Fruit fly (Drosophila melanogaster) whole organism, embryonic: ENCODE results near the gene CG13250.

Experiments used
- CG10321 ChIP-seq: fragments of 200-800 bp; sonication (Bioruptor generic); IDR thresholded peaks from 2 replicates; pipeline ENCODE4 v1.3.6; 2022; ENCODE audit warnings: missing biosample characterization, missing genetic modification characterization
- CG10979 ChIP-seq: fragments of 200-800 bp; sonication (Bioruptor generic); optimal IDR thresholded peaks from 2 replicates; lab custom pipeline; 2018; ENCODE audit warnings: missing biosample characterization, mild to moderate bottlenecking, missing genetic modification characterization, moderate library complexity
- CG11398 ChIP-seq: fragments of 200-800 bp; sonication (Bioruptor generic); optimal IDR thresholded peaks from 2 replicates; lab custom pipeline; 2016; ENCODE audit warnings: missing biosample characterization, missing genetic modification characterization
- CG12104 ChIP-seq: fragments of 200-800 bp; sonication (Bioruptor generic); optimal IDR thresholded peaks from 3 replicates; lab custom pipeline; 2016; ENCODE audit warnings: missing biosample characterization, missing genetic modification characterization
- CG12219 ChIP-seq: fragments of 200-800 bp; sonication (Bioruptor generic); optimal IDR thresholded peaks from 3 replicates; lab custom pipeline; 2018; ENCODE audit warnings: missing biosample characterization, mild to moderate bottlenecking, missing genetic modification characterization
- CG1529 ChIP-seq: fragments of 200-800 bp; sonication (Bioruptor generic); optimal IDR thresholded peaks from 3 replicates; lab custom pipeline; 2018; ENCODE audit warnings: missing biosample characterization, missing genetic modification characterization
- CG15479 ChIP-seq: fragments of 200-800 bp; sonication (Bioruptor generic); optimal IDR thresholded peaks from 3 replicates; lab custom pipeline; 2019; ENCODE audit warnings: missing biosample characterization, mild to moderate bottlenecking, missing genetic modification characterization, moderate library complexity
- CG17186 ChIP-seq: fragments of 200-800 bp; sonication (Bioruptor generic); optimal IDR thresholded peaks from 3 replicates; lab custom pipeline; 2017; ENCODE audit warnings: missing biosample characterization, missing genetic modification reagents, missing genetic modification characterization
- CG17829 ChIP-seq: fragments of 200-800 bp; optimal IDR thresholded peaks from 2 replicates; lab custom pipeline; 2019; ENCODE audit warnings: missing biosample characterization, mild to moderate bottlenecking, missing genetic modification characterization, moderate library complexity
- CG2129 ChIP-seq: fragments of 200-800 bp; sonication (Bioruptor generic); IDR thresholded peaks from 2 replicates; pipeline ENCODE4 v1.3.6; 2022; ENCODE audit warnings: missing biosample characterization, missing genetic modification characterization; ENCODE audit not compliant: partially characterized antibody
- CG2678 ChIP-seq: fragments of 200-800 bp; sonication (Bioruptor generic); optimal IDR thresholded peaks from 3 replicates; lab custom pipeline; 2019; ENCODE audit warnings: missing biosample characterization, mild to moderate bottlenecking, missing genetic modification characterization, moderate library complexity
- CG3281 ChIP-seq: fragments of 200-800 bp; sonication (Bioruptor generic); optimal IDR thresholded peaks from 3 replicates; lab custom pipeline; 2017; ENCODE audit warnings: missing biosample characterization, mild to moderate bottlenecking, missing genetic modification characterization
- CG33557 ChIP-seq: fragments of 200-800 bp; sonication (Bioruptor generic); optimal IDR thresholded peaks from 2 replicates; lab custom pipeline; 2019; ENCODE audit warnings: missing biosample characterization, mild to moderate bottlenecking, missing genetic modification characterization, moderate library complexity
- CG3838 ChIP-seq: fragments of 200-800 bp; sonication (Bioruptor generic); optimal IDR thresholded peaks from 3 replicates; lab custom pipeline; 2016; ENCODE audit warnings: missing biosample characterization, missing genetic modification characterization
- CG4854 ChIP-seq: fragments of 200-800 bp; sonication (Bioruptor generic); optimal IDR thresholded peaks from 2 replicates; lab custom pipeline; 2016; ENCODE audit warnings: missing biosample characterization, missing genetic modification characterization, inconsistent platforms
- CG8281 ChIP-seq: fragments of 200-800 bp; sonication (Bioruptor generic); optimal IDR thresholded peaks from 2 replicates; lab custom pipeline; 2018; ENCODE audit warnings: missing biosample characterization, mild to moderate bottlenecking, missing genetic modification characterization, moderate library complexity
- CG8944 ChIP-seq: fragments of 200-800 bp; sonication (Bioruptor generic); optimal IDR thresholded peaks from 3 replicates; lab custom pipeline; 2016; ENCODE audit warnings: missing biosample characterization, missing genetic modification characterization
- CG9797 ChIP-seq: fragments of 200-800 bp; sonication (Bioruptor generic); optimal IDR thresholded peaks from 3 replicates; lab custom pipeline; 2018; ENCODE audit warnings: missing biosample characterization, mild to moderate bottlenecking, missing genetic modification characterization
- CTCF ChIP-seq: fragments of 200-800 bp; sonication (Bioruptor generic); optimal IDR thresholded peaks from 2 replicates; lab custom pipeline; 2017; ENCODE audit warnings: missing biosample characterization, mild to moderate bottlenecking, missing genetic modification characterization, moderate library complexity
- D19A ChIP-seq: fragments of 200-800 bp; optimal IDR thresholded peaks from 3 replicates; lab custom pipeline; 2019; ENCODE audit warnings: missing biosample characterization, mild to moderate bottlenecking, missing genetic modification characterization, moderate library complexity
- Dp ChIP-seq: fragments of 200-800 bp; sonication (Bioruptor generic); optimal IDR thresholded peaks from 2 replicates; lab custom pipeline; 2018; ENCODE audit warnings: missing biosample characterization, mild to moderate bottlenecking, missing genetic modification characterization, moderate library complexity
- Dref ChIP-seq: fragments of 200-800 bp; sonication (Bioruptor generic); IDR thresholded peaks from 2 replicates; pipeline ENCODE4 v1.3.6; 2022; ENCODE audit warnings: missing biosample characterization, missing genetic modification characterization
- ERR ChIP-seq: fragments of 200-800 bp; sonication (Bioruptor generic); optimal IDR thresholded peaks from 2 replicates; lab custom pipeline; 2016; ENCODE audit warnings: missing biosample characterization, missing genetic modification characterization
- Hr39 ChIP-seq: fragments of >200 bp; optimal IDR thresholded peaks from 2 replicates; lab custom pipeline; 2017
- Kr ChIP-seq: fragments of 200-800 bp; sonication (Bioruptor generic); optimal IDR thresholded peaks from 2 replicates; lab custom pipeline; 2017; ENCODE audit warnings: missing biosample characterization, mild to moderate bottlenecking, missing genetic modification characterization
- Opbp ChIP-seq: fragments of 200-800 bp; sonication (Bioruptor generic); IDR thresholded peaks from 3 replicates; pipeline ENCODE4 v1.3.6; 2022; ENCODE audit warnings: missing biosample characterization, missing genetic modification characterization; ENCODE audit not compliant: partially characterized antibody
- Scr ChIP-seq: fragments of 200-800 bp; sonication (Bioruptor generic); IDR thresholded peaks from 2 replicates; pipeline ENCODE4 v1.3.6; 2022; ENCODE audit warnings: missing biosample characterization, missing genetic modification characterization; ENCODE audit not compliant: partially characterized antibody
- Sry-β ChIP-seq: fragments of 200-800 bp; sonication (Bioruptor generic); optimal IDR thresholded peaks from 2 replicates; lab custom pipeline; 2018; ENCODE audit warnings: missing biosample characterization, mild to moderate bottlenecking, missing genetic modification characterization, moderate library complexity
- YL-1 ChIP-seq: fragments of 200-800 bp; sonication (Bioruptor generic); optimal IDR thresholded peaks from 3 replicates; lab custom pipeline; 2017; ENCODE audit warnings: missing biosample characterization, mild to moderate bottlenecking, missing genetic modification characterization
- al ChIP-seq: fragments of 200-800 bp; sonication (Bioruptor generic); IDR thresholded peaks from 2 replicates; pipeline ENCODE4 v1.3.6; 2022; ENCODE audit warnings: missing biosample characterization, missing genetic modification characterization
- az2 ChIP-seq: fragments of 200-800 bp; sonication (Bioruptor generic); optimal IDR thresholded peaks from 3 replicates; lab custom pipeline; 2016; ENCODE audit warnings: missing biosample characterization, missing genetic modification characterization
- btn ChIP-seq: fragments of 200-800 bp; sonication (Bioruptor generic); optimal IDR thresholded peaks from 2 replicates; lab custom pipeline; 2016; ENCODE audit warnings: missing biosample characterization, missing genetic modification characterization
- cato ChIP-seq: fragments of 200-800 bp; sonication (Bioruptor generic); optimal IDR thresholded peaks from 2 replicates; lab custom pipeline; 2016; ENCODE audit warnings: missing biosample characterization, missing genetic modification characterization, borderline replicate concordance
- croc ChIP-seq: fragments of 200-800 bp; sonication (Bioruptor generic); conservative IDR thresholded peaks from 3 replicates; pipeline ENCODE4 v1.3.6; 2022; ENCODE audit warnings: missing biosample characterization, missing genetic modification characterization
- dati ChIP-seq: fragments of 200-800 bp; sonication (Bioruptor generic); IDR thresholded peaks from 2 replicates; pipeline ENCODE4 v1.3.6; 2022; ENCODE audit warnings: missing biosample characterization, missing genetic modification characterization
- dmrt99B ChIP-seq: fragments of 200-800 bp; sonication (Bioruptor generic); optimal IDR thresholded peaks from 2 replicates; lab custom pipeline; 2018; ENCODE audit warnings: missing biosample characterization, mild to moderate bottlenecking, missing genetic modification characterization, moderate library complexity
- fru ChIP-seq: fragments of >200 bp; optimal IDR thresholded peaks from 2 replicates; lab custom pipeline; 2017
- gfzf ChIP-seq: fragments of 200-800 bp; sonication (Bioruptor generic); optimal IDR thresholded peaks from 2 replicates; lab custom pipeline; 2016; ENCODE audit warnings: missing biosample characterization, mild to moderate bottlenecking, missing genetic modification characterization, moderate library complexity
- ind ChIP-seq: fragments of 200-800 bp; sonication (Bioruptor generic); optimal IDR thresholded peaks from 3 replicates; lab custom pipeline; 2016; ENCODE audit warnings: missing biosample characterization, missing genetic modification characterization
- mam ChIP-seq: fragments of 200-800 bp; sonication (Bioruptor generic); optimal IDR thresholded peaks from 3 replicates; lab custom pipeline; 2016; ENCODE audit warnings: missing biosample characterization, missing genetic modification characterization
- nmo ChIP-seq: fragments of 200-800 bp; sonication (Bioruptor generic); optimal IDR thresholded peaks from 2 replicates; lab custom pipeline; 2018; ENCODE audit warnings: missing biosample characterization, mild to moderate bottlenecking, missing genetic modification characterization, moderate library complexity
- nom ChIP-seq: fragments of 200-800 bp; sonication (Bioruptor generic); optimal IDR thresholded peaks from 2 replicates; lab custom pipeline; 2017; ENCODE audit warnings: missing biosample characterization, missing genetic modification characterization, mild to moderate bottlenecking, moderate library complexity, missing genetic modification reagents
- onecut ChIP-seq: fragments of 200-800 bp; sonication (Bioruptor generic); IDR thresholded peaks from 2 replicates; pipeline ENCODE4 v1.3.6; 2022; ENCODE audit warnings: missing biosample characterization, missing genetic modification characterization
- otp ChIP-seq: fragments of 200-800 bp; sonication (Bioruptor generic); IDR thresholded peaks from 3 replicates; pipeline ENCODE4, ENCODE4 v1.3.6; 2022; ENCODE audit warnings: missing biosample characterization, missing genetic modification characterization
- p53 ChIP-seq: fragments of 200-800 bp; sonication (Bioruptor generic); optimal IDR thresholded peaks from 2 replicates; lab custom pipeline; 2016; ENCODE audit warnings: missing biosample characterization, missing genetic modification characterization
- phol ChIP-seq: fragments of 200-800 bp; sonication (Bioruptor generic); optimal IDR thresholded peaks from 3 replicates; lab custom pipeline; 2018; ENCODE audit warnings: missing biosample characterization, mild to moderate bottlenecking, missing genetic modification characterization, moderate library complexity
- schlank ChIP-seq: fragments of 200-800 bp; sonication (Bioruptor generic); optimal IDR thresholded peaks from 2 replicates; lab custom pipeline; 2018; ENCODE audit warnings: missing biosample characterization, mild to moderate bottlenecking, missing genetic modification characterization
- shn ChIP-seq: fragments of 200-800 bp; sonication (Bioruptor generic); optimal IDR thresholded peaks from 3 replicates; lab custom pipeline; 2016; ENCODE audit warnings: missing biosample characterization, missing genetic modification characterization
- sug ChIP-seq: fragments of 200-800 bp; optimal IDR thresholded peaks from 2 replicates; lab custom pipeline; 2019; ENCODE audit warnings: missing biosample characterization, mild to moderate bottlenecking, missing genetic modification characterization, moderate library complexity
- tin ChIP-seq: fragments of 200-800 bp; sonication (Bioruptor generic); optimal IDR thresholded peaks from 3 replicates; lab custom pipeline; 2016; ENCODE audit warnings: missing biosample characterization, missing genetic modification characterization
- toy ChIP-seq: fragments of 200-800 bp; sonication (Bioruptor generic); IDR thresholded peaks from 2 replicates; pipeline ENCODE4 v1.3.6; 2022; ENCODE audit warnings: missing biosample characterization, missing genetic modification characterization

The CG13250 gene

DNA sequence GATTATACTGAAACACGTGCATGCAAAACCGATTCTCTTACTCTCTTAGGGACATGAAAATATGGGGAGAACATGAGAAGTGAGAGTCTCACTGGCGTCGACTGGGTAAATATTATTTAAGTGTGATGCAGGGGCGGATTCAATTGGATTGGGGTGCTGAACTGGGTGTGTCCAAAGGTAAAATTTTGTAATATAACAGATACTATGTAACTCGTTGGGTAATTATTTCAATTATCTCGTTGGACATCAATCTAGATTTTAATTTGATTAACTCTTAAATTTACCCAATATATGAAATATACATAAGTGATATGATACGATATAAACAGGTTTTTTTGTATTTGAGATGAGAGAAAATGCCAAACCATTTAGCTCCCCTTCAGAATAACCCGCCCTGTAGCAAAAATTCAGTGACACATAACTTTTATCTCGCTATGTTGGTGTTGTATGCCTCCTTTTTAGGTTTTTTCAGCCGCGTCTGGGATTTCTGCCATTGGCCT is 25.3 kb upstream of the CG13250 start (continued):
- TF ChIP-seq shn (GFP tag; lab: Kevin White, UChicago) (peak; percentile 86), Dref (GFP tag; lab: Robert Waterston, UW) (no peak), CTCF (GFP tag; lab: Kevin White, UChicago) (peak; percentile 34), CG8281 (peak; percentile 76), fru (no peak), croc (peak; percentile 84), phol (tag; lab: Kevin White, UChicago) (peak; percentile 87), onecut (GFP tag; lab: Robert Waterston, UW) (peak; percentile 71), Hr39 (no peak), Opbp (GFP tag; lab: Robert Waterston, UW) (peak; percentile 69; the same call in 2 of the 3 replicates), tin (GFP tag; lab: Kevin White, UChicago) (peak; percentile 95), CG2678 (peak; percentile 98), p53 (GFP tag; lab: Kevin White, UChicago) (peak; percentile 80), CG10321 (GFP tag; lab: Robert Waterston, UW) (peak; percentile 57; the same call in 1 of the 2 replicates), CG17186 (GFP tag; lab: Kevin White, UChicago) (peak; percentile 38), ERR (peak; percentile 90), CG12104 (GFP tag; lab: Kevin White, UChicago) (peak; percentile 92), btn (peak; percentile 21), otp (peak; percentile 85; the same call in 2 of the 3 replicates), gfzf (GFP tag; lab: Kevin White, UChicago) (no peak), CG1529 (peak; percentile 75), D19A (tag; lab: Kevin White, UChicago) (peak; percentile 85), CG10979 (tag; lab: Kevin White, UChicago) (peak; percentile 88), Sry-β (peak; percentile 15), CG9797 (GFP tag; lab: Kevin White, UChicago) (peak; percentile 2), dmrt99B (tag; lab: Kevin White, UChicago) (peak; percentile 93), az2 (GFP tag; lab: Kevin White, UChicago) (peak; percentile 91), dati (peak; percentile 34; the same call in 1 of the 2 replicates), Kr (GFP tag; lab: Kevin White, UChicago) (no peak), cato (GFP tag; lab: Kevin White, UChicago) (peak; percentile 79), al (GFP tag; lab: Robert Waterston, UW) (peak; percentile 95), sug (tag; lab: Kevin White, UChicago) (peak; percentile 92), YL-1 (GFP tag; lab: Kevin White, UChicago) (peak; percentile 63), CG4854 (GFP tag; lab: Kevin White, UChicago) (peak; percentile 86), CG3838 (GFP tag; lab: Kevin White, UChicago) (peak; percentile 72), Dp (GFP tag; lab: Kevin White, UChicago) (no peak), CG8944 (GFP tag; lab: Kevin White, UChicago) (peak; percentile 88), CG15479 (GFP tag; lab: Kevin White, UChicago) (no peak), CG17829 (tag; lab: Kevin White, UChicago) (peak; percentile 90), nmo (peak; percentile 94), mam (GFP tag; lab: Kevin White, UChicago) (peak; percentile 97), CG3281 (GFP tag; lab: Kevin White, UChicago) (peak; percentile 97), ind (GFP tag; lab: Kevin White, UChicago) (peak; percentile 96), CG33557 (GFP tag; lab: Kevin White, UChicago) (peak; percentile 79), Scr (GFP tag; lab: Robert Waterston, UW) (peak; percentile 52), CG12219 (GFP tag; lab: Kevin White, UChicago) (peak; percentile 83), nom (GFP tag; lab: Kevin White, UChicago) (peak; percentile 85), CG2129 (no peak), CG11398 (GFP tag; lab: Kevin White, UChicago) (peak; percentile 83), toy (GFP tag; lab: Robert Waterston, UW) (no peak; the same call in 1 of the 2 replicates), schlank (tag; lab: Kevin White, UChicago) (peak; percentile 93)
